Worm (Caenorhabditis elegans) whole organism, midembryonic: Measurements from ENCODE around the gene irld-47.

Experiments
- ref-1 ChIP-seq: fragments of 200-800 bp; sonication (Bioruptor generic); conservative IDR thresholded peaks from 2 replicates; pipeline ENCODE4 v1.3.6; 2022; ENCODE audit warnings: missing genetic modification reagents, missing genetic modification characterization, missing compliant biosample characterization
- tab-1 ChIP-seq: fragments of 200-800 bp; sonication (Bioruptor generic); IDR thresholded peaks from 2 replicates; pipeline ENCODE4 v1.3.6; 2022; ENCODE audit warnings: missing genetic modification characterization, missing compliant biosample characterization

ce11 chrII:7791408-7792050, 30.8 kb downstream of the irld-47 start:
- TF ChIP-seq ref-1 (GFP tag; lab: Robert Waterston, UW) (no peak), tab-1 (GFP tag; lab: Robert Waterston, UW) (no peak)
